Worm (Caenorhabditis elegans): ENCODE measurements around the gene K11H3.8.
A peak's percentile ranks its signal among the peaks of the same experiment; 100 is the strongest.

The K11H3.8 gene

ce11 chrIII:9854960-9855359 lies 20.0 kb downstream of the K11H3.8 start:
- TF ChIP-seq nhr-11 (tag; optimal IDR thresholded peaks at IDR 0.05) (no peak), elt-2 (tag; optimal IDR thresholded peaks at IDR 0.05) (no peak), snpc-4 (tag; optimal IDR thresholded peaks at IDR 0.05) (no peak), ceh-82 (tag; optimal IDR thresholded peaks at IDR 0.05) (no peak), unc-39 (tag; optimal IDR thresholded peaks at IDR 0.05) (no peak), nhr-76 (tag; optimal IDR thresholded peaks at IDR 0.05) (no peak), fkh-10 (GFP tag; optimal IDR thresholded peaks at IDR 0.05) (no peak), nhr-28 (tag; optimal IDR thresholded peaks at IDR 0.05) (no peak), ztf-11 (tag; optimal IDR thresholded peaks at IDR 0.05) (no peak), nhr-237 (tag; optimal IDR thresholded peaks at IDR 0.05) (no peak), eor-1 (tag; optimal IDR thresholded peaks at IDR 0.05) (no peak)

ce11 chrIII:9857110-9857509 lies 22.1 kb downstream of the K11H3.8 start:
- TF ChIP-seq fkh-2 (tag; optimal IDR thresholded peaks at IDR 0.05) (no peak), elt-2 (tag; optimal IDR thresholded peaks at IDR 0.05) (peak; percentile 70), pha-4 (tag; optimal IDR thresholded peaks at IDR 0.05) (peak; percentile 28), ztf-4 (tag; optimal IDR thresholded peaks at IDR 0.05) (no peak), nhr-11 (tag; optimal IDR thresholded peaks at IDR 0.05) (no peak), lin-15B (tag; optimal IDR thresholded peaks at IDR 0.05) (no peak)

- TF ChIP-seq nhr-12 (tag; optimal IDR thresholded peaks at IDR 0.05): no peak
- TF ChIP-seq lsy-12 (tag; optimal IDR thresholded peaks at IDR 0.05): no peak
- TF ChIP-seq elt-2 (tag; optimal IDR thresholded peaks at IDR 0.05): peak; percentile 68
- TF ChIP-seq daf-12 (tag; optimal IDR thresholded peaks at IDR 0.05): no peak
- no peak for TF ChIP-seq unc-39 (tag; optimal IDR thresholded peaks at IDR 0.05)
- TF ChIP-seq nhr-23 (tag; optimal IDR thresholded peaks at IDR 0.05): peak; percentile 50
- TF ChIP-seq lin-15B (tag; optimal IDR thresholded peaks at IDR 0.05): no peak
- no peak for TF ChIP-seq elt-3 (tag; optimal IDR thresholded peaks at IDR 0.05)
- no peak for TF ChIP-seq egl-27 (tag; optimal IDR thresholded peaks at IDR 0.05)
- TF ChIP-seq elt-1 (tag; optimal IDR thresholded peaks at IDR 0.05): peak; percentile 97
- no peak for TF ChIP-seq fkh-2 (tag; optimal IDR thresholded peaks at IDR 0.05)
- peak; percentile 72 for TF ChIP-seq ceh-28 (tag; optimal IDR thresholded peaks at IDR 0.05)
- no peak for TF ChIP-seq fkh-10 (GFP tag; optimal IDR thresholded peaks at IDR 0.05)
- TF ChIP-seq egl-5 (tag; optimal IDR thresholded peaks at IDR 0.05): no peak
- TF ChIP-seq pha-4 (tag; optimal IDR thresholded peaks at IDR 0.05): peak; percentile 1
- TF ChIP-seq fos-1 (tag; optimal IDR thresholded peaks at IDR 0.05): no peak
- TF ChIP-seq R02D3.7 (tag; optimal IDR thresholded peaks at IDR 0.05): no peak
- TF ChIP-seq sea-2 (GFP tag; optimal IDR thresholded peaks at IDR 0.05): no peak
- TF ChIP-seq ztf-4 (tag; optimal IDR thresholded peaks at IDR 0.05): no peak
- no peak for TF ChIP-seq ama-1 (optimal IDR thresholded peaks at IDR 0.05)
- TF ChIP-seq ceh-82 (tag; optimal IDR thresholded peaks at IDR 0.05): no peak
- no peak for TF ChIP-seq jun-1 (tag; optimal IDR thresholded peaks at IDR 0.05)
- TF ChIP-seq hmg-11 (tag; optimal IDR thresholded peaks at IDR 0.05): no peak
- no peak for TF ChIP-seq nhr-77 (tag; optimal IDR thresholded peaks at IDR 0.05)
- TF ChIP-seq eor-1 (tag; optimal IDR thresholded peaks at IDR 0.05): no peak
- TF ChIP-seq ZK546.5 (tag; optimal IDR thresholded peaks at IDR 0.05): no peak
- TF ChIP-seq nhr-43 (tag; optimal IDR thresholded peaks at IDR 0.05; ENCODE audit: poor library complexity, severe bottlenecking): peak; percentile 30
- no peak for TF ChIP-seq ceh-16 (tag; optimal IDR thresholded peaks at IDR 0.05)
- no peak for TF ChIP-seq nfya-1 (tag; optimal IDR thresholded peaks at IDR 0.05; ENCODE audit: insufficient read depth)
- peak; percentile 68 for TF ChIP-seq pqm-1 (tag; optimal IDR thresholded peaks at IDR 0.05)
- no peak for TF ChIP-seq aly-2 (tag; optimal IDR thresholded peaks at IDR 0.05)
- no peak for TF ChIP-seq nhr-237 (tag; optimal IDR thresholded peaks at IDR 0.05)
- TF ChIP-seq ztf-11 (tag; optimal IDR thresholded peaks at IDR 0.05): no peak
- TF ChIP-seq nhr-25 (tag; optimal IDR thresholded peaks at IDR 0.05): no peak
These were observed 23.1 kb downstream of the K11H3.8 start for ce11 chrIII:9858061-9858460.

ce11 chrIII:9859133-9859775 lies 24.3 kb downstream of the K11H3.8 start, which contains the start of gene gpdh-2:
gpdh-2 (minus strand) TSS chrIII:9859183.
- peak; percentile 15 for TF ChIP-seq lin-39 (tag; optimal IDR thresholded peaks at IDR 0.05)
- no peak for TF ChIP-seq unc-62 (GFP tag; optimal IDR thresholded peaks at IDR 0.05)
- TF ChIP-seq mdl-1 (tag; optimal IDR thresholded peaks at IDR 0.05): no peak
- TF ChIP-seq nfya-1 (tag; optimal IDR thresholded peaks at IDR 0.05; ENCODE audit: insufficient read depth): peak; percentile 48
